Fruit fly (Drosophila melanogaster) whole organism, embryonic: Measurements from ENCODE around the gene CG17549.

Experiments used
- B-H1 ChIP-seq: fragments of 200-800 bp; sonication (Bioruptor generic); IDR thresholded peaks from 3 replicates; pipeline ENCODE4 v1.3.6; 2022; ENCODE audit warnings: missing biosample characterization, missing genetic modification characterization
- CG10274 ChIP-seq: fragments of 200-800 bp; sonication (Bioruptor generic); optimal IDR thresholded peaks from 3 replicates; lab custom pipeline; 2017; ENCODE audit warnings: missing biosample characterization, mild to moderate bottlenecking, missing genetic modification characterization
- CG11398 ChIP-seq: fragments of 200-800 bp; sonication (Bioruptor generic); optimal IDR thresholded peaks from 2 replicates; lab custom pipeline; 2016; ENCODE audit warnings: missing biosample characterization, missing genetic modification characterization
- CG11456 ChIP-seq: fragments of 200-800 bp; sonication (Bioruptor generic); IDR thresholded peaks from 3 replicates; pipeline ENCODE4 v1.3.6; 2022; ENCODE audit warnings: missing biosample characterization, missing genetic modification characterization
- CG12391 ChIP-seq: fragments of 200-800 bp; sonication (Bioruptor generic); optimal IDR thresholded peaks from 3 replicates; lab custom pipeline; 2018; ENCODE audit warnings: missing biosample characterization, mild to moderate bottlenecking, missing genetic modification characterization, moderate library complexity
- CG13296 ChIP-seq: fragments of 200-800 bp; sonication (Bioruptor generic); optimal IDR thresholded peaks from 3 replicates; lab custom pipeline; 2018; ENCODE audit warnings: missing biosample characterization, mild to moderate bottlenecking, missing genetic modification characterization
- CG14441 ChIP-seq: fragments of 200-800 bp; sonication (Bioruptor generic); IDR thresholded peaks from 2 replicates; pipeline ENCODE4 v1.3.6; 2022; ENCODE audit warnings: missing biosample characterization, missing genetic modification characterization
- CG15011 ChIP-seq: fragments of 200-800 bp; sonication (Bioruptor generic); optimal IDR thresholded peaks from 3 replicates; lab custom pipeline; 2018; ENCODE audit warnings: missing biosample characterization, mild to moderate bottlenecking, missing genetic modification characterization
- CG1602 ChIP-seq: fragments of 200-800 bp; sonication (Bioruptor generic); optimal IDR thresholded peaks from 3 replicates; lab custom pipeline; 2016; ENCODE audit warnings: missing biosample characterization, missing genetic modification characterization
- CG31224 ChIP-seq: fragments of 200-800 bp; sonication (Bioruptor generic); IDR thresholded peaks from 2 replicates; pipeline ENCODE4 v1.3.6; 2022; ENCODE audit warnings: missing biosample characterization, missing genetic modification characterization
- CG31388 ChIP-seq: fragments of 200-800 bp; sonication (Bioruptor generic); optimal IDR thresholded peaks from 2 replicates; lab custom pipeline; 2016; ENCODE audit warnings: missing biosample characterization, missing genetic modification characterization
- CG5180 ChIP-seq: fragments of 200-800 bp; sonication (Bioruptor generic); optimal IDR thresholded peaks from 3 replicates; lab custom pipeline; 2017; ENCODE audit warnings: missing biosample characterization, missing genetic modification characterization, mild to moderate bottlenecking, moderate library complexity, missing genetic modification reagents
- CG7786 ChIP-seq: fragments of 200-800 bp; sonication (Bioruptor generic); optimal IDR thresholded peaks from 2 replicates; lab custom pipeline; 2016; ENCODE audit warnings: missing biosample characterization, missing genetic modification characterization
- CG8281 ChIP-seq: fragments of 200-800 bp; sonication (Bioruptor generic); optimal IDR thresholded peaks from 2 replicates; lab custom pipeline; 2018; ENCODE audit warnings: missing biosample characterization, mild to moderate bottlenecking, missing genetic modification characterization, moderate library complexity
- CG9727 ChIP-seq: fragments of 200-800 bp; sonication (Bioruptor generic); optimal IDR thresholded peaks from 3 replicates; lab custom pipeline; 2017; ENCODE audit warnings: missing biosample characterization, mild to moderate bottlenecking, missing genetic modification characterization
- D19A ChIP-seq: fragments of 200-800 bp; optimal IDR thresholded peaks from 3 replicates; lab custom pipeline; 2019; ENCODE audit warnings: missing biosample characterization, mild to moderate bottlenecking, missing genetic modification characterization, moderate library complexity
- Dek ChIP-seq: fragments of 200-800 bp; sonication (Bioruptor generic); optimal IDR thresholded peaks from 3 replicates; lab custom pipeline; 2019; ENCODE audit warnings: missing biosample characterization, mild to moderate bottlenecking, missing genetic modification characterization, moderate library complexity
- Dp ChIP-seq: fragments of 200-800 bp; sonication (Bioruptor generic); optimal IDR thresholded peaks from 2 replicates; lab custom pipeline; 2018; ENCODE audit warnings: missing biosample characterization, mild to moderate bottlenecking, missing genetic modification characterization, moderate library complexity
- E2f1 ChIP-seq: fragments of 200-800 bp; sonication (Bioruptor generic); IDR thresholded peaks from 2 replicates; pipeline ENCODE4 v1.3.6; 2022; ENCODE audit warnings: missing biosample characterization, missing genetic modification characterization
- H15 ChIP-seq: fragments of 200-800 bp; sonication (Bioruptor generic); IDR thresholded peaks from 3 replicates; pipeline ENCODE4 v1.3.6; 2022; ENCODE audit warnings: missing biosample characterization, missing genetic modification characterization
- Hmr ChIP-seq: fragments of 200-800 bp; sonication (Bioruptor generic); optimal IDR thresholded peaks from 3 replicates; lab custom pipeline; 2017; ENCODE audit warnings: mild to moderate bottlenecking, missing biosample characterization, missing genetic modification reagents, missing genetic modification characterization
- Lpt ChIP-seq: fragments of >200 bp; optimal IDR thresholded peaks from 2 replicates; lab custom pipeline; 2018; ENCODE audit warnings: missing biosample characterization, missing genetic modification characterization
- Max ChIP-seq: fragments of 200-800 bp; sonication (Bioruptor generic); optimal IDR thresholded peaks from 2 replicates; lab custom pipeline; 2016; ENCODE audit warnings: missing biosample characterization, mild to moderate bottlenecking, missing genetic modification characterization
- Mrtf ChIP-seq: fragments of 200-800 bp; sonication (Bioruptor generic); IDR thresholded peaks from 3 replicates; pipeline ENCODE4 v1.3.6; 2022; ENCODE audit warnings: missing biosample characterization, missing genetic modification characterization
- NC2β ChIP-seq: fragments of 200-800 bp; sonication (Bioruptor generic); optimal IDR thresholded peaks from 2 replicates; lab custom pipeline; 2016; ENCODE audit warnings: missing biosample characterization, missing genetic modification characterization
- Neu2 ChIP-seq: fragments of 200-800 bp; sonication (Bioruptor generic); optimal IDR thresholded peaks from 3 replicates; lab custom pipeline; 2016; ENCODE audit warnings: missing biosample characterization, missing genetic modification characterization, borderline replicate concordance
- Nf-YB ChIP-seq: fragments of 200-800 bp; sonication (Bioruptor generic); optimal IDR thresholded peaks from 3 replicates; lab custom pipeline; 2019; ENCODE audit warnings: missing biosample characterization, mild to moderate bottlenecking, missing genetic modification characterization, moderate library complexity
- Side ChIP-seq: fragments of 200-800 bp; sonication (Bioruptor generic); optimal IDR thresholded peaks from 2 replicates; lab custom pipeline; 2016; ENCODE audit warnings: missing biosample characterization, missing genetic modification characterization
- Usf ChIP-seq: fragments of 200-800 bp; sonication (Bioruptor generic); optimal IDR thresholded peaks from 2 replicates; lab custom pipeline; 2017; ENCODE audit warnings: missing genotype, missing biosample characterization, missing genetic modification characterization
- da ChIP-seq: fragments of 200-800 bp; sonication (Bioruptor generic); optimal IDR thresholded peaks from 2 replicates; lab custom pipeline; 2016; ENCODE audit warnings: missing biosample characterization, missing genetic modification characterization
- dan ChIP-seq: fragments of 200-800 bp; sonication (Bioruptor generic); IDR thresholded peaks from 2 replicates; pipeline ENCODE4 v1.3.6; 2022; ENCODE audit warnings: missing biosample characterization, missing genetic modification characterization
- gcm ChIP-seq: fragments of 200-800 bp; sonication (Bioruptor generic); optimal IDR thresholded peaks from 2 replicates; lab custom pipeline; 2019; ENCODE audit warnings: missing biosample characterization, mild to moderate bottlenecking, missing genetic modification characterization, moderate library complexity
- gro ChIP-seq: fragments of 200-800 bp; sonication (Bioruptor generic); optimal IDR thresholded peaks from 2 replicates; lab custom pipeline; 2016; ENCODE audit warnings: missing biosample characterization, missing genetic modification characterization
- her ChIP-seq: fragments of 200-800 bp; sonication (Bioruptor generic); optimal IDR thresholded peaks from 2 replicates; lab custom pipeline; 2016; ENCODE audit warnings: missing biosample characterization, missing genetic modification characterization
- lilli ChIP-seq: fragments of 200-800 bp; sonication (Bioruptor generic); optimal IDR thresholded peaks from 3 replicates; lab custom pipeline; 2016; ENCODE audit warnings: missing biosample characterization, missing genetic modification characterization
- lola ChIP-seq, 3 experiments: fragments of >200 bp in 2 of 3; fragments of 200-800 bp in 1 of 3; sonication (Bioruptor generic) in 1 of 3; optimal IDR thresholded peaks; 2 replicates each; lab custom pipeline; 2017 to 2019; ENCODE audit warnings: missing biosample characterization in 3 of 3, missing genetic modification characterization in 3 of 3, mild to moderate bottlenecking in 1 of 3, moderate library complexity in 1 of 3
- lov ChIP-seq, 2 experiments: fragments of 200-800 bp in 1 of 2; fragments of >200 bp in 1 of 2; sonication (Bioruptor generic) in 1 of 2; IDR thresholded peaks in 1 of 2; optimal IDR thresholded peaks in 1 of 2; 2 replicates in 1 of 2; 3 replicates in 1 of 2; pipeline versions ENCODE4 v1.3.6 to Lab custom; 2017 to 2022; ENCODE audit warnings: missing biosample characterization in 1 of 2, missing genetic modification characterization in 1 of 2
- mam ChIP-seq: fragments of 200-800 bp; sonication (Bioruptor generic); optimal IDR thresholded peaks from 3 replicates; lab custom pipeline; 2016; ENCODE audit warnings: missing biosample characterization, missing genetic modification characterization
- mld ChIP-seq: fragments of 200-800 bp; sonication (Bioruptor generic); IDR thresholded peaks from 3 replicates; pipeline ENCODE4 v1.3.6; 2022; ENCODE audit warnings: missing biosample characterization, missing genetic modification characterization; ENCODE audit not compliant: partially characterized antibody
- nau ChIP-seq: fragments of 200-800 bp; sonication (Bioruptor generic); optimal IDR thresholded peaks from 3 replicates; lab custom pipeline; 2017; ENCODE audit warnings: missing biosample characterization, mild to moderate bottlenecking, missing genetic modification characterization, missing genetic modification reagents
- pan ChIP-seq, 4 experiments: fragments of >200 bp in 3 of 4; fragments of 200-800 bp in 1 of 4; sonication (Bioruptor generic) in 1 of 4; optimal IDR thresholded peaks in 3 of 4; IDR thresholded peaks in 1 of 4; 2 replicates each; pipeline versions ENCODE4 v1.3.6 to Lab custom; 2017 to 2022; ENCODE audit warnings: missing biosample characterization in 2 of 4, missing genetic modification characterization in 2 of 4, mixed read lengths in 1 of 4
- pho ChIP-seq: fragments of 200-800 bp; sonication (Bioruptor generic); optimal IDR thresholded peaks from 2 replicates; lab custom pipeline; 2016; ENCODE audit warnings: missing biosample characterization, missing genetic modification characterization
- sim ChIP-seq: fragments of 200-800 bp; sonication (Bioruptor generic); IDR thresholded peaks from 2 replicates; pipeline ENCODE4 v1.3.6; 2022; ENCODE audit warnings: missing biosample characterization, missing genetic modification characterization
- so ChIP-seq: fragments of 200-800 bp; sonication (Bioruptor generic); IDR thresholded peaks from 3 replicates; pipeline ENCODE4 v1.3.6; 2022; ENCODE audit warnings: missing biosample characterization, missing genetic modification characterization
- ttk ChIP-seq: fragments of 200-800 bp; sonication (Bioruptor generic); IDR thresholded peaks from 2 replicates; pipeline ENCODE4 v2.1.2; 2022; ENCODE audit warnings: missing biosample characterization, missing genetic modification characterization
- wek ChIP-seq: fragments of 200-800 bp; sonication (Bioruptor generic); optimal IDR thresholded peaks from 3 replicates; lab custom pipeline; 2018; ENCODE audit warnings: missing biosample characterization, mild to moderate bottlenecking, missing genetic modification characterization, moderate library complexity
- wor ChIP-seq: fragments of 200-800 bp; sonication (Bioruptor generic); IDR thresholded peaks from 2 replicates; pipeline ENCODE4 v1.3.6; 2022; ENCODE audit warnings: missing biosample characterization, missing genetic modification characterization

The CG17549 gene

DNA sequence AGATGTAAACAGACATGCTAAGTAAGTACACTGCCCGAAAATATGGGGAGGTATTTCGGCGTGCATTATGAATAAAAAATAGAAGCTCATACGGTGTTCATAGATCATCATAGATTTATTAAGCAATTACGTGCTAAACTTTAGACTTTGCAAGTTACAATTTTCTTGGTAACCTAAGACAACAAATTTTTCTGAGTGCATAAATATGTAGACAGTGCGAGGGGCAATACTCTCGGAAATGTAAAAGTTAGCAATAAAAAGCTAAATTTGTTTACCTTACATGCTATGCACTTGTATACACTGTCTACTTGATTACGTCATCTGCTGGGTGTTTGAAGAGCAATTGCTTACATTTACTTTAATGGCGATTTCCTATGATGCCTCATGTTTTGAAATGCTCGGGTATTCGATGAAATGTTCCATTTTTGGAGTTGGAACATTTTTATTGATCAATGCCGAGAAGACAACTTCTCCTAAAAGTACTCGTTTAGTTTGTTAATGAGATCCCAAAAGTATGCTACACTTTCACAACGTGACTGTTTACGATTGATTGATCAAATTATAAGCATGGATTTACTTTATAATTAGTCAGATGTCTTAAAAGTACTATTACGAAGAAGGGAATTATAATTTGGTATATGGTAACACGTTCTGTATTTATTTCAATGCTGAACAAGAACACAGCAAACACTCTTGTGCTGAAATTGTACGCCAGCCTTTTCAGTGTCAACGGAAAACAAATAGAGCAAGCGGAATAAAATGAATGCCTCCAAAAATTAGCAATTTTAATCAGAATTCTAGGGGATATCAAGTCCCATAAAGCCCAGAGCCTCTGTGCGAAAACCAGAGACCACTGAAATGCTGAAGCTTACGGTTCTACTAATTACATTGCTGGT, 27.0 kb upstream of the CG17549 start, which contains the start of gene Lectin-galC1 (continued):
- TF ChIP-seq gro (peak; percentile 41), Dp (no peak), dan (GFP tag; lab: Robert Waterston, UW) (peak; percentile 65; the same call in 1 of the 2 replicates), CG31388 (GFP tag; lab: Kevin White, UChicago) (peak; percentile 85), nau (GFP tag; lab: Kevin White, UChicago) (peak; percentile 74), CG13296 (peak; percentile 76), CG11456 (GFP tag; lab: Robert Waterston, UW) (peak; percentile 82), sim (GFP tag; lab: Robert Waterston, UW) (peak; percentile 79), so (peak; percentile 83; the same call in 2 of the 3 replicates), Hmr (peak; percentile 80), CG1602 (GFP tag; lab: Kevin White, UChicago) (peak; percentile 89), wek (GFP tag; lab: Kevin White, UChicago) (peak; percentile 57), CG7786 (GFP tag; lab: Kevin White, UChicago) (peak; percentile 74), CG14441 (GFP tag; lab: Robert Waterston, UW) (peak; percentile 83), E2f1 (GFP tag; lab: Robert Waterston, UW) (peak; percentile 76), CG9727 (peak; percentile 87), CG10274 (peak; percentile 70), wor (GFP tag; lab: Robert Waterston, UW) (peak; percentile 77), da (GFP tag; lab: Kevin White, UChicago) (peak; percentile 70), Nf-YB (GFP tag; lab: Kevin White, UChicago) (peak; percentile 69), CG11398 (GFP tag; lab: Kevin White, UChicago) (peak; percentile 83), pan (optimal IDR thresholded peaks at IDR 0.05; lab: Kevin White, UChicago) (no peak), pan (GFP tag; optimal IDR thresholded peaks at IDR 0.05 in 1 of 2, IDR thresholded peaks at IDR 0.05 in 1 of 2) (peak in 1 of 2 experiments; percentile 88), mld (GFP tag; lab: Robert Waterston, UW) (no peak), NC2β (GFP tag; lab: Kevin White, UChicago) (peak; percentile 90), Neu2 (GFP tag; lab: Kevin White, UChicago) (peak; percentile 70), lov (optimal IDR thresholded peaks at IDR 0.05; lab: Kevin White, UChicago) (no peak), lov (GFP tag; IDR thresholded peaks at IDR 0.05; lab: Robert Waterston, UW) (peak; percentile 77; the same call in 2 of the 3 replicates), Lpt (GFP tag; lab: Kevin White, UChicago) (no peak), Side (GFP tag; lab: Kevin White, UChicago) (peak; percentile 87), gcm (GFP tag; lab: Kevin White, UChicago) (peak; percentile 85), H15 (GFP tag; lab: Robert Waterston, UW) (peak; percentile 76), B-H1 (GFP tag; lab: Robert Waterston, UW) (peak; percentile 81), CG8281 (tag; lab: Kevin White, UChicago) (no peak), ttk (GFP tag; lab: Robert Waterston, UW) (peak; percentile 85), Dek (tag; lab: Kevin White, UChicago) (peak; percentile 73), CG12391 (tag; lab: Kevin White, UChicago) (peak; percentile 89), CG31224 (GFP tag; lab: Robert Waterston, UW) (peak; percentile 72), lola (GFP tag; optimal IDR thresholded peaks at IDR 0.05; lab: Kevin White, UChicago) (peak in 1 of 3 experiments; percentile 83), mam (GFP tag; lab: Kevin White, UChicago) (peak; percentile 70), Usf (GFP tag; lab: Kevin White, UChicago) (peak; percentile 63), lilli (peak; percentile 80), Mrtf (GFP tag; lab: Robert Waterston, UW) (peak; percentile 84), Max (GFP tag; lab: Kevin White, UChicago) (peak; percentile 80), D19A (peak; percentile 83), her (GFP tag; lab: Kevin White, UChicago) (peak; percentile 88), pho (peak; percentile 72), CG5180 (GFP tag; lab: Kevin White, UChicago) (peak; percentile 76), CG15011 (GFP tag; lab: Kevin White, UChicago) (peak; percentile 68)
